Fruit fly (Drosophila melanogaster): Measurements from ENCODE around the gene CG46310.

DNA sequence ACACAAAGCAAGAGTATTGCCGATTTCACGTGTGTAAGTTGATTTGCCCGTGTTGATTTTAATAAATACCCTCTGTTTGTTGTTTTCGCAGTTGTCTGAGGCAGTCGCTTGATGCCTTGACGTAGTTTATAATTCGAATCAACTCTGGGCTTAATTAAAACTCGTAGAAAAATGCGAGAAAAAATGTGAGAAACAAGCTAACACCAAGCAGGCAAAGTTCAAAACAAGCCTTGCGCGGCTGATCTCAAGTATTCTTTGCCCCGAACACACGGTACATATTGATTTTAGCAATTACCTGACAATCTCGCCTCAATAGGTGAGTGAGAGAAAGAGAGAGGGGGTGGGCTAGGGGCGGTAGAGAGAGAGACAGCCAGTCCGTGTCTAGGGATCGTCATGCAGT lies 51.6 kb downstream of the CG46310 start:
- TF ChIP-seq CG8478 (optimal IDR thresholded peaks at IDR 0.05) (no peak), CTCF (optimal IDR thresholded peaks at IDR 0.05) (no peak)

Measured in S2 (cell line).